Worm (Caenorhabditis elegans) whole organism, L1 larva: ENCODE data around the gene scl-3.

ENCODE experiments used
- C04F5.9 ChIP-seq: sonication (generic microtip); optimal IDR thresholded peaks from 2 replicates; lab custom pipeline; 2016; ENCODE audit warnings: missing genetic modification characterization, missing compliant biosample characterization
- C34B4.2 ChIP-seq: sonication (generic microtip); optimal IDR thresholded peaks from 2 replicates; lab custom pipeline; 2017; ENCODE audit warnings: mild to moderate bottlenecking, missing genetic modification characterization, missing compliant biosample characterization
- grh-1 ChIP-seq: fragments of 200-800 bp; sonication (Bioruptor generic); IDR thresholded peaks from 2 replicates; pipeline ENCODE4 v1.3.6; 2022; ENCODE audit warnings: missing genetic modification reagents, missing genetic modification characterization, missing compliant biosample characterization
- hlh-4 ChIP-seq: sonication (generic microtip); optimal IDR thresholded peaks from 2 replicates; lab custom pipeline; 2016; ENCODE audit warnings: mild to moderate bottlenecking, missing genetic modification characterization, missing compliant biosample characterization
- mef-2 ChIP-seq: fragments of 150-350 bp; optimal IDR thresholded peaks from 2 replicates; lab custom pipeline; 2014; ENCODE audit warnings: missing biosample characterization, missing genetic modification characterization
- sptf-1 ChIP-seq: fragments of 150-350 bp; optimal IDR thresholded peaks from 2 replicates; lab custom pipeline; 2014; ENCODE audit warnings: missing biosample characterization, missing genetic modification characterization
- unc-62 ChIP-seq: fragments of 150-350 bp; optimal IDR thresholded peaks from 2 replicates; lab custom pipeline; 2014; ENCODE audit warnings: missing biosample characterization, missing genetic modification reagents, missing genetic modification characterization
- xbp-1 ChIP-seq: sonication (generic microtip); optimal IDR thresholded peaks from 2 replicates; lab custom pipeline; 2016; ENCODE audit warnings: missing genetic modification characterization, missing compliant biosample characterization

DNA sequence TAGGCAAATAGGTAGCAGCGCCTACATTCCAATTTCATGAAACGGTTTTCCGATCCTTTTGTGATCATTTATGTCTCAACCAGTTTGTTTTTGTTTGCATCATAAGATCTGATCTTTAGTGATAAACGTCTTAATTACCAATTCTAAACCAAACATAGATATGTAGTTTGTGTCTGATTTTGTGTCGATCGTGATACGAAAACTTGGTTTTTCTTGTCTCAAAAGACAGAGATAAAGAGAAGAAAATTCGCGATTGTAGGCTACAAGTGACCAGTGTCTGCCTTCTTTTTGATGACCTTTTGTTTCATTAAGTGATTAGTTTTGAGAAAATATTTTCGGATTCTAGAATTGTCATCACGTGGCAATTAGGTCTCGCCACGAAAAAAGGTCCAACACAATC is 20.8 kb downstream of the scl-3 start:
- 0 out of 2 replicates have a peak, but pooled peaks have one; percentile 7 for TF ChIP-seq grh-1 (GFP tag; lab: Robert Waterston, UW)
- no peak for TF ChIP-seq C34B4.2
- no peak for TF ChIP-seq mef-2 (tag; lab: Kevin White, UChicago)
- no peak for TF ChIP-seq unc-62
- no peak for TF ChIP-seq xbp-1 (tag; lab: Kevin White, UChicago)
- no peak for TF ChIP-seq sptf-1 (tag; lab: Kevin White, UChicago)
- TF ChIP-seq hlh-4 (tag; lab: Kevin White, UChicago): no peak
- TF ChIP-seq C04F5.9 (tag; lab: Kevin White, UChicago): no peak
